Comparison of ENCODE assay signal across 5 worm cellular contexts in genomic region chrX:14476625-14477257, ce11.
TF ChIP-seq lines count a peak whose summit lies in the region.

No protein-coding gene starts in this region.

TF ChIP-seq in whole organism, L1 larva, 84 proteins besides CTCF, POLR2A, EP300 and RAD21 (continued from another document and continues in another):
- TF ChIP-seq mdl-1 (tag; optimal IDR thresholded peaks at IDR 0.05; lab: Kevin White, UChicago), result peak in 1 of 2 experiments; percentile 50
- TF ChIP-seq snpc-4 (tag; optimal IDR thresholded peaks at IDR 0.05; lab: Kevin White, UChicago), result peak; percentile 98
- TF ChIP-seq unc-86 (tag; optimal IDR thresholded peaks at IDR 0.05; lab: Kevin White, UChicago), result no peak
- TF ChIP-seq nhr-76 (tag; optimal IDR thresholded peaks at IDR 0.05; lab: Kevin White, UChicago), result no peak
- TF ChIP-seq nhr-85 (tag; lab: Kevin White, UChicago), result peak; percentile 82
- TF ChIP-seq ceh-8 (GFP tag; optimal IDR thresholded peaks at IDR 0.05; lab: Kevin White, UChicago), result no peak
- TF ChIP-seq egl-27 (tag; optimal IDR thresholded peaks at IDR 0.05; lab: Kevin White, UChicago), result no peak
- TF ChIP-seq ztf-4 (tag; optimal IDR thresholded peaks at IDR 0.05; lab: Kevin White, UChicago), result no peak
- peak in 3 of 6 experiments; percentile 18 to 79 (median 66) for TF ChIP-seq elt-3 (tag; optimal IDR thresholded peaks at IDR 0.05; lab: Kevin White, UChicago)
- TF ChIP-seq nhr-77 (tag; optimal IDR thresholded peaks at IDR 0.05; lab: Kevin White, UChicago), result peak; percentile 30
- TF ChIP-seq C16A3.4 (tag; optimal IDR thresholded peaks at IDR 0.05; lab: Kevin White, UChicago), result peak; percentile 65
- TF ChIP-seq pqm-1 (tag; optimal IDR thresholded peaks at IDR 0.05; lab: Kevin White, UChicago), result no peak
- TF ChIP-seq dsc-1 (tag; optimal IDR thresholded peaks at IDR 0.05; lab: Kevin White, UChicago), result no peak
- no peak for TF ChIP-seq ceh-90 (tag; optimal IDR thresholded peaks at IDR 0.05; lab: Kevin White, UChicago)
- TF ChIP-seq jun-1 (tag; optimal IDR thresholded peaks at IDR 0.05; lab: Kevin White, UChicago), result peak; percentile 51
- no peak for TF ChIP-seq ztf-11 (tag; optimal IDR thresholded peaks at IDR 0.05; lab: Kevin White, UChicago)
- TF ChIP-seq unc-130 (tag; optimal IDR thresholded peaks at IDR 0.05; lab: Kevin White, UChicago), result peak; percentile 7
- TF ChIP-seq aly-2 (tag; optimal IDR thresholded peaks at IDR 0.05; lab: Kevin White, UChicago), result no peak
- no peak for TF ChIP-seq fkh-10 (GFP tag; optimal IDR thresholded peaks at IDR 0.05; lab: Kevin White, UChicago)
- no peak for TF ChIP-seq nhr-28 (tag; optimal IDR thresholded peaks at IDR 0.05; lab: Kevin White, UChicago)
- no peak for TF ChIP-seq C04F5.9 (tag; optimal IDR thresholded peaks at IDR 0.05; lab: Kevin White, UChicago)
- no peak for TF ChIP-seq lin-15B (tag; optimal IDR thresholded peaks at IDR 0.05; lab: Kevin White, UChicago)
- peak; percentile 71 for TF ChIP-seq nhr-19 (GFP tag; conservative IDR thresholded peaks at IDR 0.05; lab: Robert Waterston, UW)
- no peak for TF ChIP-seq unc-98 (GFP tag; IDR thresholded peaks at IDR 0.05; lab: Robert Waterston, UW)
- TF ChIP-seq zag-1 (tag; optimal IDR thresholded peaks at IDR 0.05; lab: Kevin White, UChicago), result no peak
- peak; percentile 61 for TF ChIP-seq nhr-71 (tag; optimal IDR thresholded peaks at IDR 0.05; lab: Kevin White, UChicago)

TF ChIP-seq in whole organism, L2 larva, 48 proteins besides CTCF, POLR2A, EP300 and RAD21 (continued from another document):
- TF ChIP-seq crh-2 (tag; optimal IDR thresholded peaks at IDR 0.05; lab: Kevin White, UChicago), result peak; percentile 37
- TF ChIP-seq fos-1 (tag; optimal IDR thresholded peaks at IDR 0.05; lab: Kevin White, UChicago), result peak; percentile 26
- no peak for TF ChIP-seq ama-1 (optimal IDR thresholded peaks at IDR 0.05; lab: Kevin White, UChicago)
- TF ChIP-seq unc-55 (GFP tag; optimal IDR thresholded peaks at IDR 0.05; lab: Kevin White, UChicago), result no peak
- no peak for TF ChIP-seq nhr-77 (tag; optimal IDR thresholded peaks at IDR 0.05; lab: Kevin White, UChicago)
- TF ChIP-seq unc-39 (tag; optimal IDR thresholded peaks at IDR 0.05; lab: Kevin White, UChicago), result no peak
- TF ChIP-seq elt-1 (tag; optimal IDR thresholded peaks at IDR 0.05; lab: Kevin White, UChicago), result no peak
TF ChIP-seq in whole organism, L2 larva: peak in this region for 13.

TF ChIP-seq in whole organism, L3 larva, 47 proteins besides CTCF, POLR2A, EP300 and RAD21 (continued from another document):
- TF ChIP-seq nhr-12 (tag; optimal IDR thresholded peaks at IDR 0.05; lab: Kevin White, UChicago) (no peak), ztf-11 (tag; optimal IDR thresholded peaks at IDR 0.05; lab: Kevin White, UChicago) (no peak), mml-1 (tag; optimal IDR thresholded peaks at IDR 0.05; lab: Kevin White, UChicago) (no peak), nhr-28 (tag; optimal IDR thresholded peaks at IDR 0.05; lab: Kevin White, UChicago) (no peak), lsy-12 (tag; optimal IDR thresholded peaks at IDR 0.05; lab: Kevin White, UChicago) (peak; percentile 14), unc-39 (tag; optimal IDR thresholded peaks at IDR 0.05; lab: Kevin White, UChicago) (no peak), eor-1 (tag; optimal IDR thresholded peaks at IDR 0.05; lab: Kevin White, UChicago) (no peak), nhr-11 (tag; optimal IDR thresholded peaks at IDR 0.05; lab: Kevin White, UChicago) (no peak), mdl-1 (tag; optimal IDR thresholded peaks at IDR 0.05; lab: Kevin White, UChicago) (no peak), lin-39 (tag; optimal IDR thresholded peaks at IDR 0.05; lab: Kevin White, UChicago) (no peak), nfya-1 (tag; optimal IDR thresholded peaks at IDR 0.05; lab: Kevin White, UChicago; ENCODE audit: insufficient read depth) (no peak), ceh-82 (tag; optimal IDR thresholded peaks at IDR 0.05; lab: Kevin White, UChicago) (no peak), fkh-10 (GFP tag; optimal IDR thresholded peaks at IDR 0.05; lab: Kevin White, UChicago) (no peak), nhr-43 (tag; optimal IDR thresholded peaks at IDR 0.05; lab: Kevin White, UChicago; ENCODE audit: poor library complexity, severe bottlenecking) (peak; percentile 82), fos-1 (tag; optimal IDR thresholded peaks at IDR 0.05; lab: Kevin White, UChicago) (no peak), R02D3.7 (tag; optimal IDR thresholded peaks at IDR 0.05; lab: Kevin White, UChicago) (no peak), lin-15B (tag; optimal IDR thresholded peaks at IDR 0.05; lab: Kevin White, UChicago) (no peak), elt-3 (tag; optimal IDR thresholded peaks at IDR 0.05; lab: Kevin White, UChicago) (peak in 1 of 3 experiments; percentile 22), ceh-28 (tag; optimal IDR thresholded peaks at IDR 0.05; lab: Kevin White, UChicago) (peak; percentile 0), nhr-76 (tag; optimal IDR thresholded peaks at IDR 0.05; lab: Kevin White, UChicago) (no peak), nhr-67 (tag; optimal IDR thresholded peaks at IDR 0.05; lab: Kevin White, UChicago) (no peak), ama-1 (optimal IDR thresholded peaks at IDR 0.05; lab: Kevin White, UChicago) (no peak), ZK546.5 (tag; optimal IDR thresholded peaks at IDR 0.05; lab: Kevin White, UChicago) (no peak), hmg-11 (tag; optimal IDR thresholded peaks at IDR 0.05; lab: Kevin White, UChicago) (no peak), snpc-4 (tag; optimal IDR thresholded peaks at IDR 0.05; lab: Kevin White, UChicago) (peak; percentile 98), pha-4 (tag; optimal IDR thresholded peaks at IDR 0.05; lab: Kevin White, UChicago) (no peak), fkh-2 (tag; optimal IDR thresholded peaks at IDR 0.05; lab: Kevin White, UChicago) (no peak), nhr-25 (tag; optimal IDR thresholded peaks at IDR 0.05; lab: Kevin White, UChicago) (peak; percentile 22), aly-2 (tag; optimal IDR thresholded peaks at IDR 0.05; lab: Kevin White, UChicago) (no peak), egl-27 (tag; optimal IDR thresholded peaks at IDR 0.05; lab: Kevin White, UChicago) (no peak)

TF ChIP-seq in whole organism, L4 larva, 104 proteins besides CTCF, POLR2A, EP300 and RAD21 (continued from another document and continues in another):
- TF ChIP-seq lin-38 (GFP tag; IDR thresholded peaks at IDR 0.05; lab: Robert Waterston, UW) (no peak; the same call in 1 of the 2 replicates), ces-1 (GFP tag; optimal IDR thresholded peaks at IDR 0.05; lab: Kevin White, UChicago) (no peak), hmg-1.1 (GFP tag; IDR thresholded peaks at IDR 0.05; lab: Robert Waterston, UW) (no peak), F49E8.2 (tag; optimal IDR thresholded peaks at IDR 0.05; lab: Kevin White, UChicago; ENCODE audit: borderline replicate concordance) (no peak), nhr-10 (tag; optimal IDR thresholded peaks at IDR 0.05; lab: Kevin White, UChicago) (no peak), madf-5 (GFP tag; IDR thresholded peaks at IDR 0.05; lab: Robert Waterston, UW) (no peak), nhr-41 (GFP tag; IDR thresholded peaks at IDR 0.05; lab: Robert Waterston, UW) (no peak), nhr-25 (tag; optimal IDR thresholded peaks at IDR 0.05; lab: Kevin White, UChicago; ENCODE audit: borderline replicate concordance, insufficient read depth) (no peak), aly-2 (tag; optimal IDR thresholded peaks at IDR 0.05; lab: Kevin White, UChicago) (no peak), tra-1 (GFP tag; IDR thresholded peaks at IDR 0.05; lab: Robert Waterston, UW) (peak; percentile 64), nhr-48 (tag; optimal IDR thresholded peaks at IDR 0.05; lab: Kevin White, UChicago) (peak; percentile 47), fkh-10 (GFP tag; optimal IDR thresholded peaks at IDR 0.05; lab: Kevin White, UChicago) (no peak), spr-3 (GFP tag; optimal IDR thresholded peaks at IDR 0.05; lab: Kevin White, UChicago) (peak; percentile 73), F37D6.2 (tag; optimal IDR thresholded peaks at IDR 0.05; lab: Kevin White, UChicago) (no peak), nhr-28 (tag; optimal IDR thresholded peaks at IDR 0.05; lab: Kevin White, UChicago) (peak; percentile 52), D1046.2 (GFP tag; IDR thresholded peaks at IDR 0.05; lab: Robert Waterston, UW) (no peak), lin-39 (tag; optimal IDR thresholded peaks at IDR 0.05; lab: Kevin White, UChicago) (no peak), nhr-102 (tag; optimal IDR thresholded peaks at IDR 0.05; lab: Kevin White, UChicago) (no peak), R02D3.7 (tag; optimal IDR thresholded peaks at IDR 0.05; lab: Kevin White, UChicago) (no peak), daf-16 (GFP tag; optimal IDR thresholded peaks at IDR 0.05; lab: Kevin White, UChicago) (peak in 1 of 2 experiments; percentile 47), daf-16 (tag; optimal IDR thresholded peaks at IDR 0.05; lab: Kevin White, UChicago) (peak; percentile 78), T26A8.4 (GFP tag; IDR thresholded peaks at IDR 0.05; lab: Robert Waterston, UW) (0 out of 2 replicates have a peak, but pooled peaks have one; percentile 67), vab-7 (GFP tag; IDR thresholded peaks at IDR 0.05; lab: Robert Waterston, UW) (no peak; the same call in 1 of the 2 replicates), mxl-2 (GFP tag; conservative IDR thresholded peaks at IDR 0.05; lab: Robert Waterston, UW) (0 out of 2 replicates have a peak, but pooled peaks have one; percentile 45), ceh-28 (tag; optimal IDR thresholded peaks at IDR 0.05; lab: Kevin White, UChicago) (no peak), F26F4.8 (GFP tag; conservative IDR thresholded peaks at IDR 0.05; lab: Robert Waterston, UW) (peak; percentile 58; the same call in 1 of the 2 replicates), zip-11 (GFP tag; IDR thresholded peaks at IDR 0.05; lab: Robert Waterston, UW) (no peak), spr-1 (tag; optimal IDR thresholded peaks at IDR 0.05; lab: Kevin White, UChicago) (peak; percentile 41), snpc-1.2 (GFP tag; IDR thresholded peaks at IDR 0.05; lab: Robert Waterston, UW) (no peak), nhr-6 (tag; optimal IDR thresholded peaks at IDR 0.05; lab: Kevin White, UChicago) (no peak), lir-3 (tag; optimal IDR thresholded peaks at IDR 0.05; lab: Kevin White, UChicago) (peak; percentile 28), Y5F2A.4 (GFP tag; optimal IDR thresholded peaks at IDR 0.05; lab: Kevin White, UChicago) (peak; percentile 38), ctbp-1 (GFP tag; IDR thresholded peaks at IDR 0.05; lab: Robert Waterston, UW) (peak; percentile 60; the same call in 1 of the 2 replicates), ceh-62 (tag; optimal IDR thresholded peaks at IDR 0.05; lab: Kevin White, UChicago) (no peak), pha-4 (GFP tag; IDR thresholded peaks at IDR 0.05; lab: Robert Waterston, UW) (peak; percentile 76; the same call in 1 of the 2 replicates), pha-4 (tag; optimal IDR thresholded peaks at IDR 0.05; lab: Kevin White, UChicago) (no peak), Y105C5A.15 (GFP tag; IDR thresholded peaks at IDR 0.05; lab: Robert Waterston, UW) (0 out of 2 replicates have a peak, but pooled peaks have one; percentile 36), unc-39 (tag; optimal IDR thresholded peaks at IDR 0.05; lab: Kevin White, UChicago) (no peak)

TF ChIP-seq in whole organism, young adult, 124 proteins besides CTCF, POLR2A, EP300 and RAD21 (continued from another document and continues in another):
- TF ChIP-seq snpc-3.4 (tag; optimal IDR thresholded peaks at IDR 0.05; lab: Kevin White, UChicago), result peak; percentile 4
- no peak for TF ChIP-seq F23B12.7 (tag; optimal IDR thresholded peaks at IDR 0.05; lab: Kevin White, UChicago; ENCODE audit: insufficient read depth)
- TF ChIP-seq attf-3 (GFP tag; conservative IDR thresholded peaks at IDR 0.05; lab: Robert Waterston, UW), result no peak
- no peak for TF ChIP-seq nfya-2 (GFP tag; IDR thresholded peaks at IDR 0.05; lab: Robert Waterston, UW)
- no peak for TF ChIP-seq him-1 (tag; optimal IDR thresholded peaks at IDR 0.05; lab: Kevin White, UChicago)
- no peak for TF ChIP-seq D2030.7 (GFP tag; IDR thresholded peaks at IDR 0.05; lab: Robert Waterston, UW)
- TF ChIP-seq mel-28 (tag; optimal IDR thresholded peaks at IDR 0.05; lab: Kevin White, UChicago; ENCODE audit: borderline replicate concordance), result no peak
- no peak for TF ChIP-seq ztf-6 (GFP tag; IDR thresholded peaks at IDR 0.05; lab: Robert Waterston, UW)
- no peak for TF ChIP-seq ceh-27 (GFP tag; optimal IDR thresholded peaks at IDR 0.05; lab: Kevin White, UChicago)
- TF ChIP-seq hlh-26 (GFP tag; conservative IDR thresholded peaks at IDR 0.05; lab: Robert Waterston, UW), result no peak
- TF ChIP-seq Y53G8AR.9 (GFP tag; conservative IDR thresholded peaks at IDR 0.05; lab: Robert Waterston, UW), result no peak
- no peak for TF ChIP-seq F33H1.4 (GFP tag; IDR thresholded peaks at IDR 0.05; lab: Robert Waterston, UW)
- peak; percentile 67 for TF ChIP-seq B0261.1 (tag; optimal IDR thresholded peaks at IDR 0.05; lab: Kevin White, UChicago)
- no peak for TF ChIP-seq Y95B8A.8 (GFP tag; IDR thresholded peaks at IDR 0.05; lab: Robert Waterston, UW)
- peak; percentile 89 for TF ChIP-seq snpc-4 (GFP tag; optimal IDR thresholded peaks at IDR 0.05; lab: Kevin White, UChicago)
- TF ChIP-seq snpc-4 (tag; optimal IDR thresholded peaks at IDR 0.05; lab: Kevin White, UChicago), result peak; percentile 97 to 100 (median 99)
- peak; percentile 6 for TF ChIP-seq snpc-1.3 (tag; optimal IDR thresholded peaks at IDR 0.05; lab: Kevin White, UChicago; ENCODE audit: insufficient read depth)
- no peak for TF ChIP-seq lag-1 (GFP tag; IDR thresholded peaks at IDR 0.05; lab: Robert Waterston, UW)
- TF ChIP-seq xnd-1 (tag; optimal IDR thresholded peaks at IDR 0.05; lab: Kevin White, UChicago), result no peak
- no peak for TF ChIP-seq egl-18 (GFP tag; IDR thresholded peaks at IDR 0.05; lab: Robert Waterston, UW)
- TF ChIP-seq F55B11.4 (tag; optimal IDR thresholded peaks at IDR 0.05; lab: Kevin White, UChicago; ENCODE audit: borderline replicate concordance, insufficient read depth), result no peak
- TF ChIP-seq mxl-1 (tag; optimal IDR thresholded peaks at IDR 0.05; lab: Kevin White, UChicago), result no peak
- no peak for TF ChIP-seq zim-3 (tag; optimal IDR thresholded peaks at IDR 0.05; lab: Kevin White, UChicago)
- TF ChIP-seq pbrm-1 (GFP tag; IDR thresholded peaks at IDR 0.05; lab: Robert Waterston, UW), result peak; percentile 73
- no peak for TF ChIP-seq F57A8.1 (GFP tag; optimal IDR thresholded peaks at IDR 0.05; lab: Kevin White, UChicago)
- no peak for TF ChIP-seq F39B2.1 (GFP tag; IDR thresholded peaks at IDR 0.05; lab: Robert Waterston, UW)
- TF ChIP-seq F37B4.10 (GFP tag; IDR thresholded peaks at IDR 0.05; lab: Robert Waterston, UW), result no peak
- peak; percentile 81 for TF ChIP-seq chd-7 (tag; optimal IDR thresholded peaks at IDR 0.05; lab: Kevin White, UChicago)
- peak in 1 of 2 experiments; percentile 22 for TF ChIP-seq rec-8 (tag; optimal IDR thresholded peaks at IDR 0.05; lab: Kevin White, UChicago)
- TF ChIP-seq pha-4 (tag; optimal IDR thresholded peaks at IDR 0.05; lab: Kevin White, UChicago), result peak; percentile 6
- TF ChIP-seq ztf-3 (GFP tag; optimal IDR thresholded peaks at IDR 0.05; lab: Kevin White, UChicago), result peak; percentile 44
- TF ChIP-seq lir-1 (GFP tag; conservative IDR thresholded peaks at IDR 0.05; lab: Robert Waterston, UW), result no peak
- peak; percentile 74 for TF ChIP-seq nfyb-1 (GFP tag; IDR thresholded peaks at IDR 0.05; lab: Robert Waterston, UW)
- TF ChIP-seq hlh-12 (tag; optimal IDR thresholded peaks at IDR 0.05; lab: Kevin White, UChicago), result no peak
- TF ChIP-seq ekl-4 (GFP tag; IDR thresholded peaks at IDR 0.05; lab: Robert Waterston, UW), result peak; percentile 25; the same call in 1 of the 2 replicates
- peak; percentile 27 for TF ChIP-seq athp-1 (tag; optimal IDR thresholded peaks at IDR 0.05; lab: Kevin White, UChicago)
- TF ChIP-seq attf-5 (GFP tag; optimal IDR thresholded peaks at IDR 0.05; lab: Kevin White, UChicago), result peak; percentile 40
- TF ChIP-seq aptf-2 (GFP tag; conservative IDR thresholded peaks at IDR 0.05; lab: Robert Waterston, UW), result no peak
- peak; percentile 65 for TF ChIP-seq gei-17 (GFP tag; optimal IDR thresholded peaks at IDR 0.05; lab: Kevin White, UChicago)
- no peak for TF ChIP-seq C17E4.6 (GFP tag; IDR thresholded peaks at IDR 0.05; lab: Robert Waterston, UW)
- peak; percentile 83 for TF ChIP-seq repo-1 (tag; optimal IDR thresholded peaks at IDR 0.05; lab: Kevin White, UChicago)
- TF ChIP-seq let-607 (tag; optimal IDR thresholded peaks at IDR 0.05; lab: Kevin White, UChicago), result peak; percentile 33 to 41
- no peak for TF ChIP-seq B0019.2 (GFP tag; conservative IDR thresholded peaks at IDR 0.05; lab: Robert Waterston, UW)
- peak; percentile 69; the same call in 1 of the 2 replicates for TF ChIP-seq cebp-2 (GFP tag; IDR thresholded peaks at IDR 0.05; lab: Robert Waterston, UW)
- TF ChIP-seq let-526 (GFP tag; IDR thresholded peaks at IDR 0.05; lab: Robert Waterston, UW), result no peak
